Fruit fly (Drosophila melanogaster) whole organism, adult: ENCODE results near the gene CG2983.

Source experiments
- CG11617 ChIP-seq: fragments of 200-800 bp; sonication (Bioruptor generic); optimal IDR thresholded peaks from 2 replicates; lab custom pipeline; 2017; ENCODE audit warnings: mild to moderate bottlenecking, missing biosample characterization, missing genetic modification reagents, missing genetic modification characterization
- CG12768 ChIP-seq: fragments of 200-800 bp; sonication (Bioruptor generic); optimal IDR thresholded peaks from 2 replicates; lab custom pipeline; 2017; ENCODE audit warnings: missing biosample characterization, missing genetic modification characterization, mild to moderate bottlenecking, moderate library complexity, missing genetic modification reagents
- CG14711 ChIP-seq: fragments of 200-800 bp; sonication (Bioruptor generic); optimal IDR thresholded peaks from 2 replicates; lab custom pipeline; 2018; ENCODE audit warnings: missing biosample characterization, mild to moderate bottlenecking, missing genetic modification characterization, moderate library complexity
- CG7045 ChIP-seq: fragments of 200-800 bp; sonication (Bioruptor generic); optimal IDR thresholded peaks from 2 replicates; lab custom pipeline; 2017; ENCODE audit warnings: missing biosample characterization, mild to moderate bottlenecking, missing genetic modification characterization
- Crg-1 ChIP-seq: fragments of 200-800 bp; sonication (Bioruptor generic); optimal IDR thresholded peaks from 2 replicates; lab custom pipeline; 2016; ENCODE audit warnings: missing biosample characterization, missing genetic modification characterization
- Hr96 ChIP-seq: fragments of 200-800 bp; sonication (Bioruptor generic); optimal IDR thresholded peaks from 2 replicates; lab custom pipeline; 2016; ENCODE audit warnings: missing biosample characterization, missing genetic modification characterization
- Mnt ChIP-seq: fragments of 200-800 bp; sonication (Bioruptor generic); optimal IDR thresholded peaks from 2 replicates; lab custom pipeline; 2016; ENCODE audit warnings: missing biosample characterization, mild to moderate bottlenecking, missing genetic modification characterization
- bab1 ChIP-seq: fragments of 200-800 bp; sonication (Bioruptor generic); optimal IDR thresholded peaks from 3 replicates; lab custom pipeline; 2019; ENCODE audit warnings: missing biosample characterization, mild to moderate bottlenecking, missing genetic modification characterization, moderate library complexity
- cnc ChIP-seq, 2 experiments: fragments of >200 bp; optimal IDR thresholded peaks; 2 replicates each; lab custom pipeline; 2017
- ovo ChIP-seq: fragments of 200-800 bp; sonication (Bioruptor generic); optimal IDR thresholded peaks from 2 replicates; lab custom pipeline; 2016; ENCODE audit warnings: missing biosample characterization, missing genetic modification characterization
- pad ChIP-seq: fragments of 200-800 bp; sonication (Bioruptor generic); optimal IDR thresholded peaks from 3 replicates; lab custom pipeline; 2017; ENCODE audit warnings: missing biosample characterization, missing genetic modification characterization, mild to moderate bottlenecking, moderate library complexity, missing genetic modification reagents
- toe ChIP-seq: fragments of 200-800 bp; sonication (Bioruptor generic); optimal IDR thresholded peaks from 2 replicates; lab custom pipeline; 2016; ENCODE audit warnings: missing biosample characterization, missing genetic modification characterization

DNA sequence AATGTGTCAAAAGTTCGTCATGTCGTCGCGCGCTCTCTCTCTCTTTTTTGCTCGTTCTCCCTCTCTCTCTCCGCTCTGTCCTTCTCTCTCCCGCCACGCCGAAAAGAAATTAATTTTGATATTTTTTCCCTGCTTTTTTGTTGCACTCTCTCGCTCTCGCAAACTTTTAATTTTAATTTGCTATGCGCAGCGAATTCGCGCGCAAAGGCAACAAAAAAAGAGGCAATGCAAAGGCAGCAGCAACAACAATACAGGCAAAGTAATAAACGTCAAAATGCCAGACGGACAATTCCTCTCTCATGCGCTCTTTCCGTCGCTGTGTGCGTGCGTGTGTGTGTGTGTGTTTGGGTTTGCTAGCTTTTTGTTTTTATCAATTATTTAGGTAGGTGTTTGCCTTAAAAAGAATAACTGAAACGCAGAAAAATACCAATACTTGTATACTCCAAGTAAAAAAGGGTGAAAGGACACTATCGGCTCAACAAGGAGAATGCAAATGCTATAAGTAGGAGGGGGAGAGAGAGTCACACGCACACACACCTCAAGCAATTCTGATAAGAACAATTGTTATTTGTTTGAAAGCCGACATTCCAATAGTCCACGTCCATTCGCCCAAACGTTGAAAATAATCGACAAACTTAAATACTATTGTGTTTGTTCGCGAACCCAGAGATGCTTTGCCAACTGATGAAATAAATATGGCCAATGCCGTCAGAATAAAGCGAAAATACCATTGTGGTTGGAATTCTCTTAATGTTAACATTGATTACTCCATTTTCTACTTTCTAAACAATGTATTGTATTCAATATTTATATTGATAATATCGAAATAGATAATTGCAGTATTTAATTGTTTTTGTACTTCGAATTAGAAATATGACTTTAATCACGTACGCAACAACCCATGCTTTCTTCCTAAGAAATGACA is 39.4 kb downstream of the CG2983 start:
- TF ChIP-seq bab1 (GFP tag; lab: Kevin White, UChicago): no peak
- TF ChIP-seq toe (GFP tag; lab: Kevin White, UChicago): no peak
- TF ChIP-seq ovo (GFP tag; lab: Kevin White, UChicago): no peak
- no peak for TF ChIP-seq Crg-1 (GFP tag; lab: Kevin White, UChicago)
- no peak for TF ChIP-seq Mnt (GFP tag; lab: Kevin White, UChicago)
- no peak for TF ChIP-seq Hr96 (GFP tag; lab: Kevin White, UChicago)
- no peak for TF ChIP-seq CG12768 (GFP tag; lab: Kevin White, UChicago)
- TF ChIP-seq CG11617: no peak
- no peak for TF ChIP-seq cnc (optimal IDR thresholded peaks at IDR 0.05; lab: Kevin White, UChicago)
- TF ChIP-seq CG14711 (tag; lab: Kevin White, UChicago): no peak
- TF ChIP-seq pad (GFP tag; lab: Kevin White, UChicago): no peak
- TF ChIP-seq CG7045 (GFP tag; lab: Kevin White, UChicago): no peak
